Worm (Caenorhabditis elegans): ENCODE measurements around the gene T06D4.1.

DNA sequence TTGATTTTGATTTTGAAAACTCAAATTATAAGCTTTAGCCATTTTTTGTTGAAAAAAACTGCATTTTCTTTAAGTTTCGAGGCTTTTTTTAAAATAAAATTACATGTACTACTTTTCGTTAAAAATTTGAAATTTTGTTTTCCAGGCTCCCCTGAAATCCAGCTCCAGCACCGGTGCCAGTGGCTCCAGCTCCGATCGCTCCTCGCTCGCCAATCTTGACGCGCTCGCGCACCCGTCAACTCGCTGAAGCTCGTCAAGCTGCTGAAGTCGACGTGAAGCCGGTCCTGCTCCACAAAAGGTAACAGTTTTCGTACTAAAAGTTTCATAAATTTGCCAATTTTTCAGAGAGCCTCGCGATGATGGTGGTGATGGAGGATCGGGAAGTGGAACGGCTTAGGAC, 40.8 kb upstream of the T06D4.1 start:
- TF ChIP-seq B0310.2 (tag; optimal IDR thresholded peaks at IDR 0.05) (no peak), ceh-13 (GFP tag; optimal IDR thresholded peaks at IDR 0.05) (no peak), hmg-4 (GFP tag; optimal IDR thresholded peaks at IDR 0.05) (no peak), ama-1 (optimal IDR thresholded peaks at IDR 0.05) (no peak), sea-1 (GFP tag; conservative IDR thresholded peaks at IDR 0.05) (no peak), pes-1 (GFP tag; IDR thresholded peaks at IDR 0.05) (no peak), tra-4 (tag; optimal IDR thresholded peaks at IDR 0.05) (no peak), F13C5.2 (tag; optimal IDR thresholded peaks at IDR 0.05) (no peak), hnd-1 (tag; optimal IDR thresholded peaks at IDR 0.05) (no peak), ets-7 (tag; optimal IDR thresholded peaks at IDR 0.05) (no peak)

All from whole organism, early embryonic.